Worm (Caenorhabditis elegans): ENCODE data around the gene mdt-8.
A peak's percentile ranks its signal among the peaks of the same experiment; 100 is the strongest.

mdt-8 gene

ce11 chrII:11492843-11493242 is 40.8 kb downstream of the mdt-8 start, which contains the start of gene hacl-1:
hacl-1 (minus strand) TSS chrII:11492963.
- peak; percentile 35 for TF ChIP-seq fos-1 (tag; optimal IDR thresholded peaks at IDR 0.05)
- peak; percentile 19 for TF ChIP-seq C34F6.9 (tag; optimal IDR thresholded peaks at IDR 0.05)
- TF ChIP-seq lsy-2 (tag; optimal IDR thresholded peaks at IDR 0.05) = peak; percentile 0 to 38
- peak; percentile 63 for TF ChIP-seq crh-2 (tag; optimal IDR thresholded peaks at IDR 0.05)
- TF ChIP-seq ZK546.5 (tag; optimal IDR thresholded peaks at IDR 0.05) = no peak
- TF ChIP-seq sma-9 (GFP tag; optimal IDR thresholded peaks at IDR 0.05) = peak; percentile 12
- no peak for TF ChIP-seq sma-9 (tag; optimal IDR thresholded peaks at IDR 0.05)
- peak; percentile 7 for TF ChIP-seq ztf-4 (tag; optimal IDR thresholded peaks at IDR 0.05)
- TF ChIP-seq sma-3 (GFP tag; optimal IDR thresholded peaks at IDR 0.05) = peak; percentile 63
- TF ChIP-seq elt-3 (tag; optimal IDR thresholded peaks at IDR 0.05) = no peak
- peak; percentile 71 for TF ChIP-seq nhr-25 (tag; optimal IDR thresholded peaks at IDR 0.05)
- TF ChIP-seq nhr-21 (tag; optimal IDR thresholded peaks at IDR 0.05) = peak; percentile 68

- no peak for TF ChIP-seq nhr-129 (tag; optimal IDR thresholded peaks at IDR 0.05)
- no peak for TF ChIP-seq elt-3 (tag; optimal IDR thresholded peaks at IDR 0.05)
- no peak for TF ChIP-seq egl-27 (tag; optimal IDR thresholded peaks at IDR 0.05)
- TF ChIP-seq alr-1 (tag; optimal IDR thresholded peaks at IDR 0.05) = no peak
- TF ChIP-seq ceh-82 (tag; optimal IDR thresholded peaks at IDR 0.05) = no peak
- no peak for TF ChIP-seq blmp-1 (tag; optimal IDR thresholded peaks at IDR 0.05; ENCODE audit: insufficient read depth)
Observed at ce11 chrII:11487999-11488398, 45.6 kb downstream of the mdt-8 start, which contains the start of gene B0334.13. B0334.13 (plus strand) TSS chrII:11488299.

- TF ChIP-seq lin-13 (GFP tag; optimal IDR thresholded peaks at IDR 0.05) (no peak), sma-3 (GFP tag; optimal IDR thresholded peaks at IDR 0.05) (peak; percentile 13), mbf-1 (tag; optimal IDR thresholded peaks at IDR 0.05) (no peak), nhr-25 (tag; optimal IDR thresholded peaks at IDR 0.05) (peak; percentile 19)
Observed at ce11 chrII:11486698-11487234, 46.9 kb downstream of the mdt-8 start, which contains the start of gene ttr-18. ttr-18 (minus strand) TSS chrII:11486748.

ce11 chrII:11485200-11485599 is 48.4 kb downstream of the mdt-8 start, which contains the start of gene twk-5:
twk-5 (minus strand) TSS chrII:11485300.
- TF ChIP-seq F13H6.1 (tag; optimal IDR thresholded peaks at IDR 0.05) = no peak
- no peak for TF ChIP-seq nhr-6 (tag; optimal IDR thresholded peaks at IDR 0.05)
- no peak for TF ChIP-seq nhr-237 (tag; optimal IDR thresholded peaks at IDR 0.05)
- peak; percentile 8 for TF ChIP-seq blmp-1 (tag; optimal IDR thresholded peaks at IDR 0.05; ENCODE audit: insufficient read depth)

ce11 chrII:11484600-11484999 is 49.0 kb downstream of the mdt-8 start:
- TF ChIP-seq lin-39 (tag; optimal IDR thresholded peaks at IDR 0.05) (no peak), aly-2 (tag; optimal IDR thresholded peaks at IDR 0.05) (no peak), lsy-2 (tag; optimal IDR thresholded peaks at IDR 0.05) (peak; percentile 48 to 88), ZK546.5 (tag; optimal IDR thresholded peaks at IDR 0.05) (no peak), ama-1 (optimal IDR thresholded peaks at IDR 0.05) (no peak), nhr-10 (tag; optimal IDR thresholded peaks at IDR 0.05) (no peak), egl-27 (tag; optimal IDR thresholded peaks at IDR 0.05) (peak; percentile 35), nhr-23 (tag; optimal IDR thresholded peaks at IDR 0.05) (no peak), elt-1 (tag; optimal IDR thresholded peaks at IDR 0.05) (no peak), sma-3 (GFP tag; optimal IDR thresholded peaks at IDR 0.05) (peak; percentile 67), ceh-16 (tag; optimal IDR thresholded peaks at IDR 0.05) (peak; percentile 13), C34F6.9 (tag; optimal IDR thresholded peaks at IDR 0.05) (peak; percentile 78), lin-13 (GFP tag; optimal IDR thresholded peaks at IDR 0.05) (no peak), mab-5 (tag; optimal IDR thresholded peaks at IDR 0.05) (peak; percentile 54), R02D3.7 (tag; optimal IDR thresholded peaks at IDR 0.05) (no peak), alr-1 (tag; optimal IDR thresholded peaks at IDR 0.05) (no peak), crh-2 (tag; optimal IDR thresholded peaks at IDR 0.05) (peak; percentile 63), unc-55 (GFP tag; optimal IDR thresholded peaks at IDR 0.05) (peak; percentile 74), unc-39 (tag; optimal IDR thresholded peaks at IDR 0.05) (no peak), nhr-12 (tag; optimal IDR thresholded peaks at IDR 0.05) (no peak), lin-11 (tag; optimal IDR thresholded peaks at IDR 0.05) (peak; percentile 92), ceh-82 (tag; optimal IDR thresholded peaks at IDR 0.05) (peak; percentile 59), sma-9 (GFP tag; optimal IDR thresholded peaks at IDR 0.05) (peak; percentile 72), sma-9 (tag; optimal IDR thresholded peaks at IDR 0.05) (no peak), ztf-11 (tag; optimal IDR thresholded peaks at IDR 0.05) (no peak), elt-3 (tag; optimal IDR thresholded peaks at IDR 0.05) (no peak), ztf-4 (tag; optimal IDR thresholded peaks at IDR 0.05) (peak; percentile 59), dmd-4 (tag; optimal IDR thresholded peaks at IDR 0.05) (no peak), zag-1 (tag; optimal IDR thresholded peaks at IDR 0.05) (peak; percentile 1), ztf-1 (GFP tag; conservative IDR thresholded peaks at IDR 0.05) (no peak), nhr-25 (tag; optimal IDR thresholded peaks at IDR 0.05) (peak; percentile 58), nhr-6 (tag; optimal IDR thresholded peaks at IDR 0.05) (peak; percentile 23), unc-62 (GFP tag; optimal IDR thresholded peaks at IDR 0.05) (no peak), snpc-4 (tag; optimal IDR thresholded peaks at IDR 0.05) (peak; percentile 19), mbf-1 (tag; optimal IDR thresholded peaks at IDR 0.05) (no peak), fos-1 (tag; optimal IDR thresholded peaks at IDR 0.05) (peak; percentile 70), peb-1 (tag; optimal IDR thresholded peaks at IDR 0.05) (no peak), nhr-21 (tag; optimal IDR thresholded peaks at IDR 0.05) (peak; percentile 79), blmp-1 (tag; optimal IDR thresholded peaks at IDR 0.05; ENCODE audit: insufficient read depth) (no peak)

Data from whole organism, L2 larva.